Fruit fly (Drosophila melanogaster): ENCODE results near the gene CG7573.

The CG7573 gene

dm6 chr3L:11354298-11354757, 42.8 kb downstream of the CG7573 start (continued):
- peak; percentile 75 for TF ChIP-seq CG7556 (GFP tag; optimal IDR thresholded peaks at IDR 0.05)
- peak; percentile 73; the same call in 1 of the 4 replicates for TF ChIP-seq chinmo (GFP tag; IDR thresholded peaks at IDR 0.05; ENCODE audit: partially characterized antibody)
- TF ChIP-seq tin (GFP tag; optimal IDR thresholded peaks at IDR 0.05) = no peak
- TF ChIP-seq CG12155 (GFP tag; optimal IDR thresholded peaks at IDR 0.05) = no peak
- TF ChIP-seq H2.0 (GFP tag; IDR thresholded peaks at IDR 0.05) = no peak
- TF ChIP-seq CG9876 (GFP tag; optimal IDR thresholded peaks at IDR 0.05) = no peak
- peak; percentile 36 for TF ChIP-seq Max (GFP tag; optimal IDR thresholded peaks at IDR 0.05)
- TF ChIP-seq gsb-n (tag; optimal IDR thresholded peaks at IDR 0.05) = peak; percentile 80
- peak; percentile 39 for TF ChIP-seq lilli (GFP tag; optimal IDR thresholded peaks at IDR 0.05)
- TF ChIP-seq Xrp1 (GFP tag; IDR thresholded peaks at IDR 0.05) = peak; percentile 78
- TF ChIP-seq HmgZ (tag; optimal IDR thresholded peaks at IDR 0.05) = peak; percentile 86
- TF ChIP-seq gfzf (GFP tag; optimal IDR thresholded peaks at IDR 0.05) = no peak
- TF ChIP-seq pho (GFP tag; optimal IDR thresholded peaks at IDR 0.05) = peak; percentile 23
- TF ChIP-seq CG30403 (GFP tag; optimal IDR thresholded peaks at IDR 0.05) = peak; percentile 28
- TF ChIP-seq Dbx (GFP tag; IDR thresholded peaks at IDR 0.05) = 0 out of 3 replicates have a peak, but pooled peaks have one; percentile 50
- no peak for TF ChIP-seq CG6654 (GFP tag; optimal IDR thresholded peaks at IDR 0.05)
- peak; percentile 33 for TF ChIP-seq CG1647 (GFP tag; optimal IDR thresholded peaks at IDR 0.05)
- peak; percentile 30 for TF ChIP-seq Usf (GFP tag; optimal IDR thresholded peaks at IDR 0.05)
- TF ChIP-seq btn (GFP tag; optimal IDR thresholded peaks at IDR 0.05) = peak; percentile 42
- no peak for TF ChIP-seq hbn (GFP tag; IDR thresholded peaks at IDR 0.05; ENCODE audit: partially characterized antibody)
- TF ChIP-seq CG16815 (GFP tag; optimal IDR thresholded peaks at IDR 0.05) = peak; percentile 38
- TF ChIP-seq dm (GFP tag; optimal IDR thresholded peaks at IDR 0.05) = no peak
- TF ChIP-seq scrt (GFP tag; optimal IDR thresholded peaks at IDR 0.05) = peak; percentile 74
- TF ChIP-seq CG10147 (GFP tag; optimal IDR thresholded peaks at IDR 0.05) = peak; percentile 70
- peak; percentile 29 for TF ChIP-seq D19B (GFP tag; optimal IDR thresholded peaks at IDR 0.05)
- peak; percentile 55 for TF ChIP-seq CG3838 (GFP tag; optimal IDR thresholded peaks at IDR 0.05)
- TF ChIP-seq Scr (GFP tag; IDR thresholded peaks at IDR 0.05; ENCODE audit: partially characterized antibody) = no peak; the same call in 1 of the 2 replicates
- peak; percentile 68 for TF ChIP-seq bab2 (GFP tag; optimal IDR thresholded peaks at IDR 0.05)
- no peak for TF ChIP-seq tx (GFP tag; optimal IDR thresholded peaks at IDR 0.05)
- peak; percentile 89 for TF ChIP-seq Kr (GFP tag; optimal IDR thresholded peaks at IDR 0.05)
- TF ChIP-seq CG11456 (GFP tag; IDR thresholded peaks at IDR 0.05) = no peak
- peak; percentile 41; the same call in 1 of the 2 replicates for TF ChIP-seq Ptx1 (GFP tag; IDR thresholded peaks at IDR 0.05)
- TF ChIP-seq zen (tag; optimal IDR thresholded peaks at IDR 0.05) = peak; percentile 57
- peak; percentile 58; the same call in 1 of the 2 replicates for TF ChIP-seq stc (GFP tag; IDR thresholded peaks at IDR 0.05)
- TF ChIP-seq CG1233 (GFP tag; optimal IDR thresholded peaks at IDR 0.05) = peak; percentile 87
- TF ChIP-seq CG31388 (GFP tag; optimal IDR thresholded peaks at IDR 0.05) = no peak
- TF ChIP-seq Fer3 (tag; optimal IDR thresholded peaks at IDR 0.05) = peak; percentile 69
- TF ChIP-seq CG6683 (GFP tag; optimal IDR thresholded peaks at IDR 0.05) = peak; percentile 63
- TF ChIP-seq pnt (GFP tag; optimal IDR thresholded peaks at IDR 0.05) = peak; percentile 24
- TF ChIP-seq wek (GFP tag; optimal IDR thresholded peaks at IDR 0.05) = peak; percentile 84
- TF ChIP-seq aop (GFP tag; IDR thresholded peaks at IDR 0.05) = no peak
- peak; percentile 75 for TF ChIP-seq Side (GFP tag; optimal IDR thresholded peaks at IDR 0.05)
- TF ChIP-seq nau (GFP tag; optimal IDR thresholded peaks at IDR 0.05) = peak; percentile 92
- peak; percentile 82 for TF ChIP-seq ci (GFP tag; IDR thresholded peaks at IDR 0.05)
- TF ChIP-seq knrl (GFP tag; IDR thresholded peaks at IDR 0.05; ENCODE audit: partially characterized antibody) = no peak
- peak; percentile 72 for TF ChIP-seq CG15269 (tag; optimal IDR thresholded peaks at IDR 0.05)
- TF ChIP-seq oc (tag; optimal IDR thresholded peaks at IDR 0.05) = peak; percentile 74
- TF ChIP-seq salm (tag; optimal IDR thresholded peaks at IDR 0.05) = peak; percentile 86
- TF ChIP-seq CHES-1-like (GFP tag; optimal IDR thresholded peaks at IDR 0.05) = peak; percentile 35
- TF ChIP-seq CG11560 (tag; IDR thresholded peaks at IDR 0.05) = no peak
- TF ChIP-seq grn (GFP tag; optimal IDR thresholded peaks at IDR 0.05) = peak; percentile 67

Data from whole organism, embryonic.